Fruit fly (Drosophila melanogaster): ENCODE measurements around the gene bdl.
A peak's percentile ranks its signal among the peaks of the same experiment; 100 is the strongest.

Gene bdl

DNA sequence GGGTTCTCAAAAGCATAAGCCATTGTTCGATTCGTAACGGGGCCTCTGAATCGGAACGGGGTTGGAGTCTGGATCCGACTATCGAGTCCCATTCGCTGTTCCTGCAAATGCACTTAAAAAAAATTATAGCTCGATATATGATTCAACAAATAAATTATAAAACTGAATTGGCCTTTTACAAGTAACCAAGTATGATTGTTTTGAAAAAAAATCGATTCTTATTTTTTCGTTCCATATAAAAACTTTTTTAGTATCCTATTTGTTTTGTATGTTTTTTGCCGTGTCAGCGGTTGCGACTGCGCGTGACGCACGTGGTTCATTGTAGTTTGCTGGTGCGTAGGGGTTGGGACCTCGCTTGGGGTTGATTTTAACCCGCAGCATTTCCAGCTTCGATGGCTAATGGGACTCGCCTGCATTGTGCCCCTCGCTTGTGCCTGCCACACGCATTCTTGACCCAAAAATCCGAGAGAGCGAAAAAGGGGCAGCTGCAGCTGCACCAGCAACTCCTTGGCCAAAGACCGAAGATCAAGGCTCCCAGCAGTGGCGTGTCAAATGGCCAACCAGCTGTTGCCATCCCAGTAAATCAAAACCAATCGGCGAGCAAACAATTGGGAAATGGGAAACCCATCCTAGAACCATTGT is 26.4 kb downstream of the bdl start (continued):
- 0 out of 2 replicates have a peak, but pooled peaks have one; percentile 8 for TF ChIP-seq esg (GFP tag; conservative IDR thresholded peaks at IDR 0.05)
- TF ChIP-seq tup (GFP tag; optimal IDR thresholded peaks at IDR 0.05): peak; percentile 62
- TF ChIP-seq CG9797 (GFP tag; optimal IDR thresholded peaks at IDR 0.05): peak; percentile 8
- no peak for TF ChIP-seq Lim3 (GFP tag; IDR thresholded peaks at IDR 0.05)
- TF ChIP-seq CG30403 (GFP tag; optimal IDR thresholded peaks at IDR 0.05): peak; percentile 60
- peak; percentile 68 for TF ChIP-seq Spps (tag; optimal IDR thresholded peaks at IDR 0.05)
- TF ChIP-seq klu (GFP tag; IDR thresholded peaks at IDR 0.05): peak; percentile 36; the same call in 1 of the 2 replicates
- no peak for TF ChIP-seq CG11247 (GFP tag; IDR thresholded peaks at IDR 0.05)
- TF ChIP-seq CG17568 (GFP tag; optimal IDR thresholded peaks at IDR 0.05): no peak
- TF ChIP-seq CG4404 (GFP tag; IDR thresholded peaks at IDR 0.05): peak; percentile 94
- TF ChIP-seq fd102C (GFP tag; optimal IDR thresholded peaks at IDR 0.05): peak; percentile 82
- no peak for TF ChIP-seq Poxn (GFP tag; IDR thresholded peaks at IDR 0.05)
- TF ChIP-seq mirr (GFP tag; optimal IDR thresholded peaks at IDR 0.05): no peak
- no peak for TF ChIP-seq lab (GFP tag; optimal IDR thresholded peaks at IDR 0.05)
- no peak for TF ChIP-seq CG1792 (GFP tag; optimal IDR thresholded peaks at IDR 0.05)
- TF ChIP-seq CG6272 (GFP tag; IDR thresholded peaks at IDR 0.05): no peak
- peak; percentile 98 for TF ChIP-seq sens (GFP tag)
- TF ChIP-seq Gsc (GFP tag; IDR thresholded peaks at IDR 0.05): no peak
- TF ChIP-seq CG11695 (GFP tag; IDR thresholded peaks at IDR 0.05): 0 out of 3 replicates have a peak, but pooled peaks have one; percentile 55
- TF ChIP-seq btn (GFP tag; optimal IDR thresholded peaks at IDR 0.05): peak; percentile 20
- no peak for TF ChIP-seq CG11085 (GFP tag; IDR thresholded peaks at IDR 0.05)
- peak; percentile 28 for TF ChIP-seq Sox100B (GFP tag; optimal IDR thresholded peaks at IDR 0.05)
- no peak for TF ChIP-seq CG11696 (GFP tag; IDR thresholded peaks at IDR 0.05)
- no peak for TF ChIP-seq dysf (GFP tag; IDR thresholded peaks at IDR 0.05)
- no peak for TF ChIP-seq vnd (GFP tag; IDR thresholded peaks at IDR 0.05; ENCODE audit: partially characterized antibody)
- peak; percentile 85 for TF ChIP-seq Med (GFP tag)
- TF ChIP-seq CG6254 (GFP tag; optimal IDR thresholded peaks at IDR 0.05): peak; percentile 71
- TF ChIP-seq CG18011 (GFP tag; optimal IDR thresholded peaks at IDR 0.05): no peak
- TF ChIP-seq Hr51 (GFP tag; optimal IDR thresholded peaks at IDR 0.05): peak in 1 of 2 experiments; percentile 61
- no peak for TF ChIP-seq CG6683 (GFP tag; optimal IDR thresholded peaks at IDR 0.05)
- no peak for TF ChIP-seq CG3281 (GFP tag; optimal IDR thresholded peaks at IDR 0.05)
- peak; percentile 24 to 58 for TF ChIP-seq dpn (GFP tag; optimal IDR thresholded peaks at IDR 0.05)
- no peak for TF ChIP-seq CG11093 (GFP tag; IDR thresholded peaks at IDR 0.05)
- peak; percentile 22 for TF ChIP-seq CG30020 (tag; optimal IDR thresholded peaks at IDR 0.05)
- TF ChIP-seq CG33557 (GFP tag; optimal IDR thresholded peaks at IDR 0.05): peak; percentile 90
- no peak for TF ChIP-seq CG10147 (GFP tag; optimal IDR thresholded peaks at IDR 0.05)
- TF ChIP-seq CG18619 (GFP tag; optimal IDR thresholded peaks at IDR 0.05): peak; percentile 11
- no peak for TF ChIP-seq gfzf (GFP tag; optimal IDR thresholded peaks at IDR 0.05)
- no peak for TF ChIP-seq mld (GFP tag; IDR thresholded peaks at IDR 0.05; ENCODE audit: partially characterized antibody)
- peak; percentile 66 for TF ChIP-seq Side (GFP tag; optimal IDR thresholded peaks at IDR 0.05)
- no peak for TF ChIP-seq cad (GFP tag; optimal IDR thresholded peaks at IDR 0.05)
- 0 out of 2 replicates have a peak, but pooled peaks have one; percentile 21 for TF ChIP-seq ssp (GFP tag; IDR thresholded peaks at IDR 0.05)
- no peak for TF ChIP-seq CG1832 (GFP tag; optimal IDR thresholded peaks at IDR 0.05)
- no peak for TF ChIP-seq CG2120 (GFP tag; optimal IDR thresholded peaks at IDR 0.05)
- peak; percentile 89 for TF ChIP-seq CG31441 (GFP tag; IDR thresholded peaks at IDR 0.05)
- no peak for TF ChIP-seq CG6175 (GFP tag; IDR thresholded peaks at IDR 0.05)
- TF ChIP-seq CG5953 (GFP tag; IDR thresholded peaks at IDR 0.05): no peak
- TF ChIP-seq Nf-YC (tag; optimal IDR thresholded peaks at IDR 0.05): no peak
- no peak for TF ChIP-seq Vsx1 (GFP tag; optimal IDR thresholded peaks at IDR 0.05)
- TF ChIP-seq CG13287 (GFP tag; IDR thresholded peaks at IDR 0.05; ENCODE audit: partially characterized antibody): no peak

Measured in whole organism, embryonic.